Fruit fly (Drosophila melanogaster): ENCODE data around the gene CG34299.

DNA sequence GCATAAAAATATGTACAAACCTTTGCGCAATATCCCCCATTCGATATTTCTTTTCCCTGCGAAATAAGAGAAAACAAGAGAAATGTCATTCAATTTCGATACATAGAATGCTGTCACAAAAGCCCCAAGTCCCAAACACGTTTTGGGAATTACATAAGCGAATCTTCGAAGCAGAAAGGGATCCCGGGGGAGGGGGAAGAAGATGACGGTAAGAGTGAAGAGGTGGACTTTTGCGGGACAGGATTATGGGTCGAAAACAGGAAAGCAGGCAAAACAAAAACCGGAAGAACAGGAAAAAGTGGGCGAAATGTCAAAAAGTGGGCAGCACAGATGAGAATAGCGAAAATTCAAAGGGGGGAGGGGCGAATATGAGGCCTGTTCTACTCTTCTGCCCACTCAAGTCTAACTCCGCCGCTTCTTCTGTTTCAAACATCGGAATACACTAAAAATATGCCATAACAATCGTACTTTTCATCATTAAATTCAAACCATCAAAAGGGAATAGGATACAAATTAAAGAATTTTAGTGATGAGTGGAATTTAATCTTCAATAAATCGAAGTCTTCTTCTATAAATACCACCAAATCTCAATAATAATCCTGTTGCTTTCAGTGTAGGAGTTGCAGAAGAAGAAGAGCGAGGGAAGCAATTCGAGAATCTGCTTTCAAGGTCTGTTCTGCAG lies 22.9 kb downstream of the CG34299 start:
- TF ChIP-seq Myc (optimal IDR thresholded peaks at IDR 0.05) (no peak), ttk (optimal IDR thresholded peaks at IDR 0.05) (no peak), psq (optimal IDR thresholded peaks at IDR 0.05) (no peak), Sin3A (optimal IDR thresholded peaks at IDR 0.05) (no peak), h (optimal IDR thresholded peaks at IDR 0.05) (no peak), insv (optimal IDR thresholded peaks at IDR 0.05) (no peak)

Data from Kc167 (cell line).